Fruit fly (Drosophila melanogaster): Measurements from ENCODE around the gene Rel.

The Rel gene

dm6 chr3R:9014859-9015466, 32.8 kb downstream of the Rel start, which contains the start of the genes Kcmf1, Sf3b5 and CG11986:
Gene Kcmf1, minus strand, starts transcription at chr3R:9014909.
Gene Sf3b5, minus strand, starts transcription at chr3R:9015341.
Gene CG11986, plus strand, starts transcription at chr3R:9015446.
- TF ChIP-seq CG10431 (GFP tag; optimal IDR thresholded peaks at IDR 0.05): no peak
- TF ChIP-seq zf30C (GFP tag; optimal IDR thresholded peaks at IDR 0.05): no peak
- no peak for TF ChIP-seq D19B (GFP tag; optimal IDR thresholded peaks at IDR 0.05)
- no peak for TF ChIP-seq CG10209 (GFP tag; optimal IDR thresholded peaks at IDR 0.05)
- peak; percentile 17 for TF ChIP-seq nmo (GFP tag; optimal IDR thresholded peaks at IDR 0.05)
- TF ChIP-seq CG12219 (GFP tag; optimal IDR thresholded peaks at IDR 0.05): no peak
- no peak for TF ChIP-seq stc (GFP tag; IDR thresholded peaks at IDR 0.05)
- no peak for TF ChIP-seq HLHmδ (GFP tag; optimal IDR thresholded peaks at IDR 0.05)
- TF ChIP-seq CG4820 (GFP tag; optimal IDR thresholded peaks at IDR 0.05): no peak
- TF ChIP-seq gfzf (GFP tag; optimal IDR thresholded peaks at IDR 0.05): peak; percentile 72
- TF ChIP-seq CG9817 (tag; optimal IDR thresholded peaks at IDR 0.05): no peak
- no peak for TF ChIP-seq BtbVII (GFP tag; optimal IDR thresholded peaks at IDR 0.05)
- no peak for TF ChIP-seq mld (GFP tag; IDR thresholded peaks at IDR 0.05; ENCODE audit: partially characterized antibody)
- peak; percentile 5 for TF ChIP-seq stwl (tag; optimal IDR thresholded peaks at IDR 0.05)
- peak; percentile 4 for TF ChIP-seq CG17186 (GFP tag; optimal IDR thresholded peaks at IDR 0.05)
- TF ChIP-seq Xbp1 (GFP tag; optimal IDR thresholded peaks at IDR 0.05): no peak
- TF ChIP-seq YL-1 (GFP tag; optimal IDR thresholded peaks at IDR 0.05): peak; percentile 22
- peak; percentile 32 for TF ChIP-seq BEAF-32 (GFP tag; optimal IDR thresholded peaks at IDR 0.05)
- peak; percentile 13 for TF ChIP-seq CG12659 (GFP tag; optimal IDR thresholded peaks at IDR 0.05)
- TF ChIP-seq az2 (GFP tag; optimal IDR thresholded peaks at IDR 0.05): no peak
- no peak for TF ChIP-seq Fer3 (tag; optimal IDR thresholded peaks at IDR 0.05)
- no peak for TF ChIP-seq Ravus (GFP tag; IDR thresholded peaks at IDR 0.05)
- TF ChIP-seq nom (GFP tag; optimal IDR thresholded peaks at IDR 0.05): no peak
- no peak for TF ChIP-seq Jarid2 (GFP tag; optimal IDR thresholded peaks at IDR 0.05)
- no peak for TF ChIP-seq row (GFP tag; IDR thresholded peaks at IDR 0.05)
- peak; percentile 8; the same call in 1 of the 2 replicates for TF ChIP-seq Bgb (GFP tag; IDR thresholded peaks at IDR 0.05; ENCODE audit: partially characterized antibody)
- TF ChIP-seq CG2116 (GFP tag; optimal IDR thresholded peaks at IDR 0.05): peak; percentile 18
- no peak for TF ChIP-seq CG2120 (GFP tag; optimal IDR thresholded peaks at IDR 0.05)
- TF ChIP-seq CG17912 (GFP tag; optimal IDR thresholded peaks at IDR 0.05): no peak
- no peak for TF ChIP-seq Lhr (GFP tag; optimal IDR thresholded peaks at IDR 0.05)
- no peak for TF ChIP-seq nerfin-1 (tag; optimal IDR thresholded peaks at IDR 0.05)
- TF ChIP-seq Antp (GFP tag; optimal IDR thresholded peaks at IDR 0.05): no peak
- TF ChIP-seq tgo (GFP tag; IDR thresholded peaks at IDR 0.05): no peak
- no peak for TF ChIP-seq Mes4 (GFP tag; optimal IDR thresholded peaks at IDR 0.05)
- TF ChIP-seq pita (GFP tag; optimal IDR thresholded peaks at IDR 0.05): no peak
- TF ChIP-seq sr (GFP tag; IDR thresholded peaks at IDR 0.05): no peak
- no peak for TF ChIP-seq Asciz (GFP tag; optimal IDR thresholded peaks at IDR 0.05)
- TF ChIP-seq Sin3A (optimal IDR thresholded peaks at IDR 0.05): peak; percentile 34
- TF ChIP-seq CG43689 (GFP tag; IDR thresholded peaks at IDR 0.05): no peak
- no peak for TF ChIP-seq Myb (GFP tag; optimal IDR thresholded peaks at IDR 0.05)
- no peak for TF ChIP-seq CG3281 (GFP tag; optimal IDR thresholded peaks at IDR 0.05)
- no peak for TF ChIP-seq CG17829 (tag; optimal IDR thresholded peaks at IDR 0.05)
- peak; percentile 36 for TF ChIP-seq pzg (GFP tag; optimal IDR thresholded peaks at IDR 0.05)
- TF ChIP-seq Opbp (GFP tag; IDR thresholded peaks at IDR 0.05; ENCODE audit: partially characterized antibody): 0 out of 3 replicates have a peak, but pooled peaks have one; percentile 32
- TF ChIP-seq CG7372 (GFP tag; IDR thresholded peaks at IDR 0.05): no peak
- no peak for TF ChIP-seq Hey (tag; optimal IDR thresholded peaks at IDR 0.05)
- TF ChIP-seq CG1832 (GFP tag; optimal IDR thresholded peaks at IDR 0.05): no peak
- TF ChIP-seq CG7928 (GFP tag; optimal IDR thresholded peaks at IDR 0.05): no peak
- peak; percentile 1 for TF ChIP-seq Ets65A (GFP tag)
- TF ChIP-seq MESR4 (GFP tag; optimal IDR thresholded peaks at IDR 0.05): peak; percentile 49
